Worm (Caenorhabditis elegans) whole organism, early embryonic: ENCODE measurements around the gene acbp-8.

Source experiments
- ama-1 ChIP-seq: fragments of 150-350 bp; optimal IDR thresholded peaks from 2 replicates; lab custom pipeline; 2014
- ceh-13 ChIP-seq: fragments of 200-800 bp; sonication (Bioruptor generic); optimal IDR thresholded peaks from 2 replicates; lab custom pipeline; 2018; ENCODE audit warnings: mild to moderate bottlenecking, missing genetic modification characterization, missing compliant biosample characterization
- ets-7 ChIP-seq: sonication (generic microtip); optimal IDR thresholded peaks from 2 replicates; lab custom pipeline; 2016; ENCODE audit warnings: missing genotype, missing genetic modification characterization, missing compliant biosample characterization
- hmbx-1 ChIP-seq: sonication (generic microtip); optimal IDR thresholded peaks from 2 replicates; lab custom pipeline; 2016; ENCODE audit warnings: mild to moderate bottlenecking, missing genetic modification characterization, missing compliant biosample characterization

DNA sequence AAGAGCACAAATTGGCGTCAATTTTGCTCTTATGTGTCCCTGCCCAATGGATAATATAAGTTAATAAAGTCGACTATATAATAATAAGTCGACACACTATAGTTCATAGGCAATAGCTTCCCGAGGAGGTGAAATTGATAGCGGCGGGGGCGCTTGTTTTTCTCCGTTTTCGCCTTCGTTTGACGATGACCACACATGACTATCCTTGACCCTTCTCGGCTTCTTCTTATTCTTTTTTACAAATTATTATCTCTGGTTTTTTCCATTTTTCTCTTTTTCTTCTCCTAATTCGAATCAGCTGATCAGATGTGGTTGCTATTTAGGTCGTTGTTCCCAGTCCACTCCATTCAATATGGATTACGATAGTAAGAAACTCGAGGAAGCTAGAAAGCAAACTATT is at the start of gene acbp-8:
- TF ChIP-seq ama-1 (lab: Kevin White, UChicago) (no peak), ceh-13 (GFP tag; lab: Kevin White, UChicago) (no peak), ets-7 (tag; lab: Kevin White, UChicago) (no peak), hmbx-1 (tag; lab: Kevin White, UChicago) (no peak)
